Fruit fly (Drosophila melanogaster): ENCODE measurements around the gene CG4502.

dm6 chr2L:7242240-7242793 lies 38.3 kb upstream of the CG4502 start:
- TF ChIP-seq Pif1B (GFP tag; optimal IDR thresholded peaks at IDR 0.05) (no peak), CG13204 (GFP tag; optimal IDR thresholded peaks at IDR 0.05) (no peak), EcR (GFP tag; optimal IDR thresholded peaks at IDR 0.05) (no peak), CG15710 (tag; optimal IDR thresholded peaks at IDR 0.05) (no peak)
